Worm (Caenorhabditis elegans) whole organism, midembryonic: ENCODE results near the gene alh-11.

Experiments
- T22C8.4 ChIP-seq: fragments of 200-800 bp; sonication (Bioruptor generic); IDR thresholded peaks from 2 replicates; pipeline ENCODE4 v1.3.6; 2022; ENCODE audit warnings: missing genetic modification characterization, missing compliant biosample characterization
- cog-1 ChIP-seq: sonication (generic microtip); optimal IDR thresholded peaks from 2 replicates; lab custom pipeline; 2016; ENCODE audit warnings: missing genetic modification characterization, missing compliant biosample characterization
- flt-1 ChIP-seq: fragments of 200-800 bp; sonication (Bioruptor generic); IDR thresholded peaks from 2 replicates; pipeline ENCODE4 v1.3.6; 2022; ENCODE audit warnings: missing genetic modification characterization, missing compliant biosample characterization
- klf-2 ChIP-seq: fragments of 200-800 bp; sonication (Bioruptor generic); conservative IDR thresholded peaks from 2 replicates; pipeline ENCODE4 v1.3.6; 2022; ENCODE audit warnings: missing genetic modification reagents, missing genetic modification characterization, missing compliant biosample characterization
- med-1 ChIP-seq: sonication (generic microtip); optimal IDR thresholded peaks from 2 replicates; lab custom pipeline; 2017; ENCODE audit warnings: missing genetic modification characterization, mild to moderate bottlenecking, missing compliant biosample characterization, antibody characterized with exemption, missing genetic modification reagents; ENCODE audit not compliant: insufficient read depth
- ref-1 ChIP-seq: fragments of 200-800 bp; sonication (Bioruptor generic); conservative IDR thresholded peaks from 2 replicates; pipeline ENCODE4 v1.3.6; 2022; ENCODE audit warnings: missing genetic modification reagents, missing genetic modification characterization, missing compliant biosample characterization
- tab-1 ChIP-seq: fragments of 200-800 bp; sonication (Bioruptor generic); IDR thresholded peaks from 2 replicates; pipeline ENCODE4 v1.3.6; 2022; ENCODE audit warnings: missing genetic modification characterization, missing compliant biosample characterization
- ztf-23 ChIP-seq: fragments of 200-800 bp; sonication (Bioruptor generic); IDR thresholded peaks from 2 replicates; pipeline ENCODE4 v1.3.6; 2022; ENCODE audit warnings: missing genetic modification reagents, missing genetic modification characterization, missing compliant biosample characterization
- ztf-29 ChIP-seq: fragments of 200-800 bp; sonication (Bioruptor generic); IDR thresholded peaks from 2 replicates; pipeline ENCODE4 v1.3.6; 2022; ENCODE audit warnings: missing genetic modification reagents, missing genetic modification characterization, missing compliant biosample characterization

The alh-11 gene

DNA sequence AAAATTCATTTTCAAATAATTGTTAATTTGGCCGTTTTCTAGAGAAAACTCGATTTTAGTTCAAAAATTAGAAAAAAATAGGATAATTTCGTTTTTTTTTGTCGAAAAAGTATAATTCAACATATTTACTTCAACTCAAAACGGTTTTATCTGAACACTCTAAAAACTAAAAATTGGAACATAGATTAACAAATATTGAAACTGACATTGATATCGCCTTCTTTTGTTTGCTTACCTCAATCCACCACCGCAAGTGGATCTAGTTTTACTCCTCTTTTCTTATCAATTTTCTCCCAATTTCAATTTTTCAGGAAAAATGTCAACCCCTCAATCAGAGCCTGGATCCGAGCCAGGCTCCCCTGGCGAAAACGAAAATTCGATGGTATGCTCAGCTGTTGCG, 13.8 kb downstream of the alh-11 start, which contains the start of gene ptl-1:
Gene ptl-1 (plus strand): TSS at position 301 of the 400 bp plus-strand sequence.
- TF ChIP-seq cog-1 (tag; lab: Kevin White, UChicago) (no peak), med-1 (no peak), T22C8.4 (GFP tag; lab: Robert Waterston, UW) (no peak), flt-1 (GFP tag; lab: Robert Waterston, UW) (no peak), ztf-23 (GFP tag; lab: Robert Waterston, UW) (no peak), ztf-29 (no peak), tab-1 (no peak), ref-1 (GFP tag; lab: Robert Waterston, UW) (no peak)

ce11 chrIII:764404-764803, 14.3 kb downstream of the alh-11 start:
- no peak for TF ChIP-seq flt-1 (GFP tag; lab: Robert Waterston, UW)
- no peak for TF ChIP-seq ref-1 (GFP tag; lab: Robert Waterston, UW)
- no peak for TF ChIP-seq ztf-29
- no peak for TF ChIP-seq med-1
- no peak for TF ChIP-seq klf-2 (GFP tag; lab: Robert Waterston, UW)
- no peak for TF ChIP-seq tab-1
- no peak for TF ChIP-seq cog-1 (tag; lab: Kevin White, UChicago)
- no peak for TF ChIP-seq T22C8.4 (GFP tag; lab: Robert Waterston, UW)
- TF ChIP-seq ztf-23 (GFP tag; lab: Robert Waterston, UW) = no peak

ce11 chrIII:762508-762907, 16.2 kb downstream of the alh-11 start:
- no peak for TF ChIP-seq cog-1 (tag; lab: Kevin White, UChicago)
- no peak for TF ChIP-seq ztf-29
- no peak for TF ChIP-seq ztf-23 (GFP tag; lab: Robert Waterston, UW)
- TF ChIP-seq tab-1 = no peak
- TF ChIP-seq klf-2 (GFP tag; lab: Robert Waterston, UW) = no peak
- TF ChIP-seq flt-1 (GFP tag; lab: Robert Waterston, UW) = no peak
- TF ChIP-seq T22C8.4 (GFP tag; lab: Robert Waterston, UW) = no peak
- no peak for TF ChIP-seq med-1
- no peak for TF ChIP-seq ref-1 (GFP tag; lab: Robert Waterston, UW)

DNA sequence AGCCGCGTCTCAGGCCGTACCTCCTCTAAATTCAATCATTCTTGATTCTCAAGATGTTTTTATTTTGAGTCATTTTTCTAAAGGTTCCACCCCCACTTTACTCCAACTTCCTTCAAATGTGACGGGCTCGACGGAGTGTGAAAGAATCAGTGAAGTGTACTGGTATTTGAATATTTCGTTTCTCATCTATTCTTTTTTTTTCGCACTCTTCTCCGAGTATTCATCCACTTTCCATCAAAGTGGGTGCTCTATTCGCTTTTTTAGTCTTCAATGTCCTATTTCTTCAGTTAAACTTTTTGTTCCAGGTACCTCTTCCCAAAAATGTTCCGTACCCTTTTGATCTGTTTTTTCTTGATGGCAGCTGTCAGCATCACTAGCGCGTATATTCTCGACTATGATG, 17.2 kb downstream of the alh-11 start, which contains the start of gene nlp-52:
Gene nlp-52 (plus strand): TSS at position 301 of the 400 bp plus-strand sequence.
- no peak for TF ChIP-seq flt-1 (GFP tag; lab: Robert Waterston, UW)
- TF ChIP-seq klf-2 (GFP tag; lab: Robert Waterston, UW) = no peak
- no peak for TF ChIP-seq cog-1 (tag; lab: Kevin White, UChicago)
- TF ChIP-seq ztf-29 = no peak
- TF ChIP-seq tab-1 = no peak
- TF ChIP-seq med-1 = no peak

- TF ChIP-seq flt-1 (GFP tag; lab: Robert Waterston, UW) (no peak), ztf-23 (GFP tag; lab: Robert Waterston, UW) (no peak), T22C8.4 (GFP tag; lab: Robert Waterston, UW) (no peak), ref-1 (GFP tag; lab: Robert Waterston, UW) (no peak), klf-2 (GFP tag; lab: Robert Waterston, UW) (no peak), ztf-29 (no peak), cog-1 (tag; lab: Kevin White, UChicago) (no peak), tab-1 (no peak), med-1 (no peak)
Measured at ce11 chrIII:759675-760074, 19.0 kb downstream of the alh-11 start.

- TF ChIP-seq T22C8.4 (GFP tag; lab: Robert Waterston, UW) (no peak), cog-1 (tag; lab: Kevin White, UChicago) (no peak), klf-2 (GFP tag; lab: Robert Waterston, UW) (no peak), ztf-29 (no peak), ztf-23 (GFP tag; lab: Robert Waterston, UW) (no peak), ref-1 (GFP tag; lab: Robert Waterston, UW) (no peak), tab-1 (no peak)
Measured at ce11 chrIII:757981-758380, 20.7 kb downstream of the alh-11 start, which contains the start of gene T17H7.7. T17H7.7 (minus strand) TSS chrIII:758081.

DNA sequence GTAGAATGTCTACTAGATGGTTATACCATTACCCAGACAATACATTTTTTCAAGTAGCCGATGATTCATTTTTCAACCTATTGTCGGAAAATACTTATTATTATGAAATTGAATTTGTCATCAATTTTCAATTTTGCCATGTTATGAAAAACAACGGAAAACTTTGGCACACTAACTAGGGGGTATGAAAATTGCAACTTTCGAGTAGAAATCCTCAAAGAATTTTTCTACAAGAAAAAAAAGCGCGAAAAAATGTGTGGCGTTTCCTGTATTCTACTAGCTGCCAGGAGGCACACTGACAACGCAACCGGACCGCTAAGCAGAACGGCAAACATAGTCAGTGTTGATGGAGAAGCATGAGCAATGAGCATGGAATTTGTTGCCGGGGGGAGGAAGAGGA, 24.3 kb downstream of the alh-11 start:
- TF ChIP-seq flt-1 (GFP tag; lab: Robert Waterston, UW) (no peak), ref-1 (GFP tag; lab: Robert Waterston, UW) (no peak), tab-1 (no peak), med-1 (no peak), klf-2 (GFP tag; lab: Robert Waterston, UW) (no peak), cog-1 (tag; lab: Kevin White, UChicago) (no peak), T22C8.4 (GFP tag; lab: Robert Waterston, UW) (no peak), ztf-29 (no peak), ztf-23 (GFP tag; lab: Robert Waterston, UW) (no peak)

- TF ChIP-seq med-1 = no peak
Measured at ce11 chrIII:752326-752725, 26.3 kb downstream of the alh-11 start, which contains the start of gene pat-12. pat-12 (minus strand) TSS chrIII:752426.

DNA sequence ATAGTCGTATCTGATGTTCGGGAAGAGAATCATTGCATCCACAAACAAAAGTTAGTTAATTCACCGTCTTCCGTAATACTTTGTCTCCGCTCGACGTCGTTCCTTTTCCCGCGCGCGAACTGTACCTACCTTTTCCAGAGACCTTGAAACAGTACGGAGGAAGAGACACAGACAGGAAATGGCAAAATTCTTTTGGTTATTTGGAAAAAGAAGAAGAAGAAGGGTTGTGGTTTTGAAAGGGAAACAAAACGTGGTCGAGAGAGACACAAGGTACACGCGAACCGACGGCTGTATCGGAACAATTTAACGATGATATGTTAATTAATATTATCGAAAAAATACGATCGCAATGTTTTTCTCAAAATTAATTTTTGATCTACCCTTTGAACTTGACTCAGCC, 28.6 kb downstream of the alh-11 start:
- no peak for TF ChIP-seq T22C8.4 (GFP tag; lab: Robert Waterston, UW)
- TF ChIP-seq cog-1 (tag; lab: Kevin White, UChicago) = no peak
- TF ChIP-seq ztf-29 = no peak
- no peak for TF ChIP-seq klf-2 (GFP tag; lab: Robert Waterston, UW)
- no peak for TF ChIP-seq ref-1 (GFP tag; lab: Robert Waterston, UW)
- TF ChIP-seq ztf-23 (GFP tag; lab: Robert Waterston, UW) = no peak
- no peak for TF ChIP-seq tab-1
- TF ChIP-seq flt-1 (GFP tag; lab: Robert Waterston, UW) = no peak

DNA sequence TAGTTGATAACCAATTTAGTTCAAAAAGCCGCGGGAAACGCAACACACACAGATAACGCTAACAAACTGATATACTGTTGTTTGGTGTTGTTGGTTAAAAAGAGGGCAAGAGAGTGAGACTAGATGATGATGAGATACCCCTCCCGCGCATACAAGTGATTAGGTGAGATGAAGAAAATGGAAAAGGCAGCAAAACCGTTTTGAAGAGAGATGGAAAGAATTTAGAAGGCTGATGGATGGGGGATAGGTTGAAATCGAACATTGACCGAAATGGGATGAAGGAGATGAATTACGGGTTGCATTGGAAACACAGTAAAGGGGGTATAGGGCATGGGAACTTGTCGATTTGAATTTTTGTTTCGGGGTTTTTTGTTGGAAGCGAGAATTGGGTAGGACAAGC, 29.9 kb downstream of the alh-11 start:
- TF ChIP-seq ztf-23 (GFP tag; lab: Robert Waterston, UW) = no peak
- no peak for TF ChIP-seq ref-1 (GFP tag; lab: Robert Waterston, UW)
- TF ChIP-seq klf-2 (GFP tag; lab: Robert Waterston, UW) = no peak
- TF ChIP-seq med-1 = no peak
- TF ChIP-seq ztf-29 = no peak
- no peak for TF ChIP-seq flt-1 (GFP tag; lab: Robert Waterston, UW)
- TF ChIP-seq cog-1 (tag; lab: Kevin White, UChicago) = no peak
- no peak for TF ChIP-seq T22C8.4 (GFP tag; lab: Robert Waterston, UW)
- TF ChIP-seq tab-1 = no peak
